Worm (Caenorhabditis elegans) whole organism, young adult: ENCODE data around the gene emc-2.

Experiments
- attf-5 ChIP-seq: fragments of 200-800 bp; sonication (Bioruptor generic); optimal IDR thresholded peaks from 2 replicates; lab custom pipeline; 2018; ENCODE audit warnings: mild to moderate bottlenecking, missing genetic modification characterization, missing compliant biosample characterization
- ccch-3 ChIP-seq: fragments of 200-800 bp; sonication (Bioruptor generic); optimal IDR thresholded peaks from 2 replicates; lab custom pipeline; 2018; ENCODE audit warnings: mild to moderate bottlenecking, missing genetic modification characterization, missing compliant biosample characterization
- nfya-1 ChIP-seq: sonication (generic microtip); optimal IDR thresholded peaks from 2 replicates; lab custom pipeline; 2017; ENCODE audit warnings: antibody characterized with exemption, missing compliant biosample characterization, missing genetic modification characterization, borderline replicate concordance; ENCODE audit not compliant: insufficient read depth
- ztf-18 ChIP-seq: sonication (generic microtip); optimal IDR thresholded peaks from 2 replicates; lab custom pipeline; 2016; ENCODE audit warnings: missing genotype, mild to moderate bottlenecking, missing genetic modification characterization, missing compliant biosample characterization

DNA sequence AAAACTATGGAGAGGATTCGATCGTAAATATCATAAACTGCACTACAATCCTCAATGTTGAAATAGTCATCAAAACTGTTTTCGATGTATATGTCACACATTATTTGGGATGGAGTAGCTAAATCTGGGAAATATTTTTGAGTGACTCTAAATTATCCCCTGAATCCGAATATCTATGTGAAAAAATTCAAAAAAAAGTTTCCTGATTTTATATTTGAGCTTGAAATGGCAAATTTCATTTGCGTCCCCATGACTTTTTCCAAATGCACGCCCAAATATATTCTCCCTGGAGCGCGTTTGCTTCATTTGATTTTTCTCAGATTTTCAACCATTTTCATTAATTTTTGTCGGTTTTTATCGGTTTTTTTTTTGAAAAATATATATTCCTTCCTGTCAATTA lies 12.8 kb downstream of the emc-2 start, which contains the start of gene srz-64:
- no peak for TF ChIP-seq nfya-1 (tag; lab: Kevin White, UChicago)
- no peak for TF ChIP-seq ztf-18 (tag; lab: Kevin White, UChicago)
- no peak for TF ChIP-seq ccch-3
- no peak for TF ChIP-seq attf-5 (GFP tag; lab: Kevin White, UChicago)
